Fruit fly (Drosophila melanogaster): ENCODE measurements around the gene CG7631.

CG7631 gene

dm6 chr2L:15614728-15615127 is 13.8 kb upstream of the CG7631 start, which contains the start of gene CG15254:
Gene CG15254, minus strand, starts transcription at chr2L:15614828.
- TF ChIP-seq exex (tag; optimal IDR thresholded peaks at IDR 0.05) (peak; percentile 47), CG6254 (GFP tag; optimal IDR thresholded peaks at IDR 0.05) (no peak)

- TF ChIP-seq fru (optimal IDR thresholded peaks at IDR 0.05), result no peak
- peak; percentile 65 for TF ChIP-seq exex (tag; optimal IDR thresholded peaks at IDR 0.05)
Observed at dm6 chr2L:15616251-15616650, 12.2 kb upstream of the CG7631 start, which contains the start of gene CG15253. Gene CG15253, minus strand, starts transcription at chr2L:15616351.

DNA sequence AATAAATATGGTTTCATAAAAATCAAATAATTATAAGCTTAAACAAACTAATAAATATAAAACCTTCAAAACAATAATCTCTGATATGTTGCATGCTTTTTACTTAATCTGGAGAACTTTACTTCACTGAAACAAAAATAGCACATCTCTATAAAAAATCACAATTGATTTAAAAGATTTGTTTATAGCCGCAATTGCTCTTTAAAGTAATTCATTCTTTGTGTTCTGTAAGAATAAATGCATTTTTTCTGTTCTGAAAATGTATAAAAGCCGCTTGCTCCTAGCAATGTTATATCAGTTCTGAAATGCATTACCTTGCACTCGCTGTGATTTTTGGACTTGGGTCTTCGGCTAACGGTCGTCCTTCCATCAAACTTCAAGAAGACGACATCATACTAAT is 11.8 kb upstream of the CG7631 start, which contains the start of gene CG11865:
Gene CG11865 (plus strand): TSS at position 301 of the 400 bp plus-strand sequence.
- TF ChIP-seq BtbVII (GFP tag; optimal IDR thresholded peaks at IDR 0.05) (no peak), chif (GFP tag; optimal IDR thresholded peaks at IDR 0.05) (no peak), pros (GFP tag; optimal IDR thresholded peaks at IDR 0.05) (no peak), Eip74EF (GFP tag; optimal IDR thresholded peaks at IDR 0.05) (no peak), CG13123 (GFP tag; optimal IDR thresholded peaks at IDR 0.05) (no peak), Sox100B (GFP tag; optimal IDR thresholded peaks at IDR 0.05) (no peak), CG4424 (GFP tag; optimal IDR thresholded peaks at IDR 0.05) (no peak), CG11085 (GFP tag; IDR thresholded peaks at IDR 0.05) (no peak), salm (tag; optimal IDR thresholded peaks at IDR 0.05) (no peak), exex (tag; optimal IDR thresholded peaks at IDR 0.05) (no peak), MTF-1 (GFP tag; optimal IDR thresholded peaks at IDR 0.05; ENCODE audit: borderline replicate concordance) (no peak), CG30431 (GFP tag; optimal IDR thresholded peaks at IDR 0.05) (no peak), gt (GFP tag; IDR thresholded peaks at IDR 0.05) (no peak), CG15011 (GFP tag; optimal IDR thresholded peaks at IDR 0.05) (no peak), CG12236 (GFP tag; optimal IDR thresholded peaks at IDR 0.05) (no peak), CG9817 (tag; optimal IDR thresholded peaks at IDR 0.05) (no peak)

dm6 chr2L:15623458-15623857 is 5.0 kb upstream of the CG7631 start, which contains the start of gene Or35a:
Gene Or35a, minus strand, starts transcription at chr2L:15623558.
- peak; percentile 44 for TF ChIP-seq Ets65A (GFP tag)
- TF ChIP-seq CG15479 (GFP tag; optimal IDR thresholded peaks at IDR 0.05), result no peak
- no peak for TF ChIP-seq CG1024 (GFP tag; IDR thresholded peaks at IDR 0.05)
- no peak for TF ChIP-seq stc (GFP tag; IDR thresholded peaks at IDR 0.05)

DNA sequence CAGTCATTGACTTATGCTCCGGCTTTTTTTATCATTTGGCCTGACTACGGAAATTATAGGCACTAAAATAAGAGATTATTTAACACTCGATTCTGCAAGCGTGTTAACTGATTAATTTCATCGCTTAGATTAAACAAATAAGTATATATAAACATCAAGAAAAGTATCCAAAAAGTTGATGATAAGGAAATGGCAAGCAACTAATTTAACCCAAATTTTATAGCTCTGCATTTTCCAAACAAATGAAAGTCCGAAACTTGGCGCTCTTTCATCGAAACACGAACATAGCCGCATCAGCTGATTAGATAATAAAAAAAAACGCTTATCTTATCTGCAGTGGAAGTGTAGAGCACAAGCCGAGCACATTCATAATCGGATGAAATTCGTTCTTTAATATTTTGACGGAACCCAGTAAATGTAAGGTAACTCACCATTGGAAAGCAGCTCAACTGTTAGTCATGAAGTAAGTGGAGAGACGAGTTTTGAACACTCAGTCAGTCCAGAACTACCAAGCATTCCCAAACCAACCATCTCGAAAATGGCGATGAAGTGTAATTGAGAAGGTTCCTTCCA is 1.2 kb downstream of the CG7631 start, which contains the start of gene CG18480:
Gene CG18480 (plus strand): TSS at position 407 of the 573 bp plus-strand sequence.
- no peak for TF ChIP-seq nmo (GFP tag; optimal IDR thresholded peaks at IDR 0.05)
- TF ChIP-seq cwo (GFP tag; optimal IDR thresholded peaks at IDR 0.05), result peak; percentile 50
- peak; percentile 20; the same call in 1 of the 3 replicates for TF ChIP-seq tgo (GFP tag; IDR thresholded peaks at IDR 0.05)
- no peak for TF ChIP-seq Ada2b (GFP tag; IDR thresholded peaks at IDR 0.05)
- TF ChIP-seq CG9817 (tag; optimal IDR thresholded peaks at IDR 0.05), result peak; percentile 54
- TF ChIP-seq kay (GFP tag; optimal IDR thresholded peaks at IDR 0.05), result peak; percentile 81
- peak; percentile 33 for TF ChIP-seq CG12071 (GFP tag; optimal IDR thresholded peaks at IDR 0.05)
- no peak for TF ChIP-seq Dad (GFP tag; optimal IDR thresholded peaks at IDR 0.05)
- TF ChIP-seq Opbp (GFP tag; IDR thresholded peaks at IDR 0.05; ENCODE audit: partially characterized antibody), result no peak
- TF ChIP-seq jumu (GFP tag; optimal IDR thresholded peaks at IDR 0.05), result no peak
- no peak for TF ChIP-seq CG18764 (GFP tag; optimal IDR thresholded peaks at IDR 0.05)
- peak; percentile 25 for TF ChIP-seq chn (GFP tag; optimal IDR thresholded peaks at IDR 0.05)
- TF ChIP-seq bcd (GFP tag; optimal IDR thresholded peaks at IDR 0.05), result peak; percentile 8
- TF ChIP-seq CG15269 (tag; optimal IDR thresholded peaks at IDR 0.05), result peak; percentile 64
- no peak for TF ChIP-seq Trl (optimal IDR thresholded peaks at IDR 0.05)
- TF ChIP-seq Trl (GFP tag; optimal IDR thresholded peaks at IDR 0.05), result peak; percentile 45
- TF ChIP-seq sob (GFP tag; IDR thresholded peaks at IDR 0.05), result peak; percentile 51; the same call in 1 of the 2 replicates
- peak; percentile 29 for TF ChIP-seq CG34376 (GFP tag; optimal IDR thresholded peaks at IDR 0.05)
- peak; percentile 82 for TF ChIP-seq CG18599 (GFP tag; optimal IDR thresholded peaks at IDR 0.05)
- no peak for TF ChIP-seq YL-1 (GFP tag; optimal IDR thresholded peaks at IDR 0.05)
- no peak for TF ChIP-seq BEAF-32 (GFP tag; optimal IDR thresholded peaks at IDR 0.05)
- peak; percentile 47; the same call in 1 of the 3 replicates for TF ChIP-seq ken (GFP tag; IDR thresholded peaks at IDR 0.05)
- peak; percentile 83 for TF ChIP-seq Rfx (GFP tag; IDR thresholded peaks at IDR 0.05)
